Worm (Caenorhabditis elegans): Measurements from ENCODE around the gene lrch-1.

ce11 chrX:6253160-6253559 lies 36.7 kb upstream of the lrch-1 start:
- TF ChIP-seq snpc-4 (tag; optimal IDR thresholded peaks at IDR 0.05) (no peak), nhr-76 (tag; optimal IDR thresholded peaks at IDR 0.05) (no peak), nfya-1 (tag; optimal IDR thresholded peaks at IDR 0.05; ENCODE audit: insufficient read depth) (no peak), unc-39 (tag; optimal IDR thresholded peaks at IDR 0.05) (no peak), ceh-16 (tag; optimal IDR thresholded peaks at IDR 0.05) (no peak)
